Worm (Caenorhabditis elegans): ENCODE data around the gene dot-1.2.

DNA sequence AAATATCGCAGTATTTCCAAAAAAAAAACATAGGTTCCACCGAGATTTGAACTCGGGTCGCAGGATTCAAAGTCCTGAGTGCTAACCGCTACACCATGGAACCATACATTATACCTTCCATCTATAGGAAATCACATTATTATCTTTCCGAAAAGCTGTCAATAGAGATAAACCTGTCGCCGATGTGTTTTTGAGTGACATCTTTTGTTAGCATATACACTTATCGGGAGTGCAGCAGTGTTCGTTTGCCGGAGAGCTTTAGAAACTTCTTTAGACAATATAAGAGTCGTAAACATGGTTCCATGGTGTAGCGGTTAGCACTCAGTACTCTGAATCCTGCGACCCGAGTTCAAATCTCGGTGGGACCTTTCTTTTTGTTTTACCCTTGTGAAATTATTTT lies 3.0 kb upstream of the dot-1.2 start:
- TF ChIP-seq ama-1 (optimal IDR thresholded peaks at IDR 0.05) (no peak), aly-1 (tag; optimal IDR thresholded peaks at IDR 0.05) (no peak), scrt-1 (GFP tag; IDR thresholded peaks at IDR 0.05) (0 out of 2 replicates have a peak, but pooled peaks have one; percentile 16), tra-4 (tag; optimal IDR thresholded peaks at IDR 0.05) (no peak), tbx-37 (GFP tag; conservative IDR thresholded peaks at IDR 0.05) (no peak)

Measured in whole organism, early embryonic.